Fruit fly (Drosophila melanogaster): Measurements from ENCODE around the gene CG10591.

dm6 chr3L:5639474-5639873 is 40.0 kb upstream of the CG10591 start:
- TF ChIP-seq Kr (GFP tag; optimal IDR thresholded peaks at IDR 0.05) (no peak), so (GFP tag; IDR thresholded peaks at IDR 0.05) (no peak), knrl (GFP tag; IDR thresholded peaks at IDR 0.05; ENCODE audit: partially characterized antibody) (no peak), Fer2 (tag; optimal IDR thresholded peaks at IDR 0.05) (no peak), dan (GFP tag; IDR thresholded peaks at IDR 0.05) (no peak), CG1529 (GFP tag; optimal IDR thresholded peaks at IDR 0.05) (no peak), pum (GFP tag; optimal IDR thresholded peaks at IDR 0.05) (no peak)
